Fruit fly (Drosophila melanogaster): ENCODE data around the gene CG31816.

dm6 chr2L:16500469-16500868 is 41.9 kb upstream of the CG31816 start:
- TF ChIP-seq psq (optimal IDR thresholded peaks at IDR 0.05) (no peak), usp (GFP tag; optimal IDR thresholded peaks at IDR 0.05) (no peak), CG8478 (optimal IDR thresholded peaks at IDR 0.05) (no peak), EcR (GFP tag; optimal IDR thresholded peaks at IDR 0.05) (no peak)

All from whole organism.